Worm (Caenorhabditis elegans) whole organism, L4 larva: ENCODE data around the gene fdgt-2.

Experiments
- ceh-62 ChIP-seq: sonication (generic microtip); optimal IDR thresholded peaks from 2 replicates; lab custom pipeline; 2017; ENCODE audit warnings: missing biosample characterization, missing genetic modification characterization
- fos-1 ChIP-seq: fragments of 150-350 bp; optimal IDR thresholded peaks from 2 replicates; lab custom pipeline; 2014; ENCODE audit warnings: missing biosample characterization, missing genetic modification characterization
- lin-15B ChIP-seq: fragments of 150-350 bp; sonication (generic microtip); optimal IDR thresholded peaks from 3 replicates; lab custom pipeline; 2014; ENCODE audit warnings: missing biosample characterization, missing genetic modification characterization
- nhr-111 ChIP-seq: fragments of 200-800 bp; sonication (Bioruptor generic); optimal IDR thresholded peaks from 2 replicates; lab custom pipeline; 2018; ENCODE audit warnings: mild to moderate bottlenecking, missing genetic modification characterization, missing compliant biosample characterization
- nhr-77 ChIP-seq: fragments of 150-350 bp; optimal IDR thresholded peaks from 2 replicates; lab custom pipeline; 2014; ENCODE audit warnings: missing biosample characterization, missing genetic modification characterization
- snpc-4 ChIP-seq: fragments of 150-350 bp; optimal IDR thresholded peaks from 2 replicates; lab custom pipeline; 2014; ENCODE audit warnings: missing biosample characterization, missing genetic modification characterization

DNA sequence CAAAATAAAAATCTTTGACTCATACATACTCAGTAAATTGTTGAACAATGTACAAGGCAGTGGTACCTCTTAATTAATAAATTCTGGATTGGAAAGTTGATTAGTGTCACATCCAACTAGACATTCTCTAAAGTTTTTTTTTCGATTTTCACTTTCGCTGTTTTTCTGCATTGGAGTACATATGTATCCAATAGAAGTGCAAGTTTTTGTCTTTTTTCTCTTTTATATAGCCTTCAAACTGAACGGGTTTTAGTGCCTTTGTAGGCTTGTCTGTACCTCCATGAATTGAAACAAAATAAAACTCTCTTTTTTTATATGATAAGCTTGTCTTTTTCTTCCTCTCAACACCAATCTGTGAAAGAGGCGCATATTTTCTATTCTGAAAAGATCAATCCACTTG, 37.2 kb upstream of the fdgt-2 start:
- TF ChIP-seq snpc-4 (tag; lab: Kevin White, UChicago) (no peak), nhr-77 (no peak), ceh-62 (tag; lab: Kevin White, UChicago) (no peak), fos-1 (tag; lab: Kevin White, UChicago) (no peak), nhr-111 (GFP tag; lab: Kevin White, UChicago) (no peak), lin-15B (tag; lab: Kevin White, UChicago) (no peak)
